Worm (Caenorhabditis elegans) whole organism, L1 larva: ENCODE data around the gene suds-3.

Experiments used
- C04F5.9 ChIP-seq: sonication (generic microtip); optimal IDR thresholded peaks from 2 replicates; lab custom pipeline; 2016; ENCODE audit warnings: missing genetic modification characterization, missing compliant biosample characterization
- C16A3.4 ChIP-seq: fragments of 150-350 bp; optimal IDR thresholded peaks from 2 replicates; lab custom pipeline; 2014; ENCODE audit warnings: missing biosample characterization, missing genetic modification characterization
- F16B12.6 ChIP-seq: fragments of 150-350 bp; optimal IDR thresholded peaks from 2 replicates; lab custom pipeline; 2014; ENCODE audit warnings: missing biosample characterization, missing genetic modification characterization
- aha-1 ChIP-seq: fragments of 150-350 bp; optimal IDR thresholded peaks from 2 replicates; lab custom pipeline; 2014; ENCODE audit warnings: missing biosample characterization, missing genetic modification characterization
- alr-1 ChIP-seq: fragments of 200-800 bp; sonication (Bioruptor generic); optimal IDR thresholded peaks from 2 replicates; lab custom pipeline; 2018; ENCODE audit warnings: borderline replicate concordance, mild to moderate bottlenecking, missing genetic modification characterization, missing compliant biosample characterization
- ama-1 ChIP-seq: fragments of 150-350 bp; optimal IDR thresholded peaks from 2 replicates; lab custom pipeline; 2014
- ceh-63 ChIP-seq: fragments of 200-800 bp; sonication (Bioruptor generic); optimal IDR thresholded peaks from 2 replicates; lab custom pipeline; 2018; ENCODE audit warnings: mild to moderate bottlenecking, missing genetic modification characterization, missing compliant biosample characterization
- ceh-8 ChIP-seq: fragments of 200-800 bp; sonication (Bioruptor generic); optimal IDR thresholded peaks from 2 replicates; lab custom pipeline; 2018; ENCODE audit warnings: mild to moderate bottlenecking, missing genetic modification characterization, moderate library complexity, missing compliant biosample characterization
- ceh-88 ChIP-seq: fragments of 200-800 bp; sonication (Bioruptor generic); IDR thresholded peaks from 2 replicates; pipeline ENCODE4 v1.3.6; 2022; ENCODE audit warnings: missing genetic modification characterization, missing compliant biosample characterization
- dpl-1 ChIP-seq, 3 experiments: fragments of 150-350 bp in 2 of 3; sonication (generic microtip) in 1 of 3; optimal IDR thresholded peaks; 2 replicates each; lab custom pipeline; 2014 to 2017; ENCODE audit warnings: missing biosample characterization in 3 of 3, missing genetic modification characterization in 3 of 3, missing genetic modification reagents in 3 of 3
- dsc-1 ChIP-seq: sonication (generic microtip); optimal IDR thresholded peaks from 2 replicates; lab custom pipeline; 2016; ENCODE audit warnings: mild to moderate bottlenecking, missing genetic modification characterization, missing compliant biosample characterization
- efl-1 ChIP-seq, 4 experiments: fragments of 150-350 bp; optimal IDR thresholded peaks in 3 of 4; peaks in 1 of 4; 1 replicate in 1 of 4; 2 replicates in 3 of 4; lab custom pipeline; 2014; ENCODE audit warnings: missing biosample characterization in 2 of 4, missing genetic modification characterization in 2 of 4, missing genetic modification reagents in 2 of 4
- egl-27 ChIP-seq, 2 experiments: fragments of 150-350 bp in 1 of 2; sonication (generic microtip); optimal IDR thresholded peaks; 3 replicates each; lab custom pipeline; 2017 to 2018; ENCODE audit warnings: missing biosample characterization in 2 of 2, missing genetic modification characterization in 2 of 2, missing genetic modification reagents in 2 of 2
- elt-2 ChIP-seq: sonication (generic microtip); optimal IDR thresholded peaks from 2 replicates; lab custom pipeline; 2016; ENCODE audit warnings: missing genetic modification characterization, mild to moderate bottlenecking, inconsistent platforms, missing compliant biosample characterization, missing genetic modification reagents
- elt-3 ChIP-seq, 6 experiments: fragments of 150-350 bp in 1 of 6; sonication (generic microtip); optimal IDR thresholded peaks; 2 replicates each; lab custom pipeline; 2017 to 2018; ENCODE audit warnings: missing biosample characterization in 6 of 6, missing genetic modification characterization in 6 of 6, inconsistent platforms in 1 of 6
- hlh-4 ChIP-seq: sonication (generic microtip); optimal IDR thresholded peaks from 2 replicates; lab custom pipeline; 2016; ENCODE audit warnings: mild to moderate bottlenecking, missing genetic modification characterization, missing compliant biosample characterization
- hpl-2 ChIP-seq: fragments of 150-350 bp; optimal IDR thresholded peaks from 2 replicates; lab custom pipeline; 2014; ENCODE audit warnings: missing biosample characterization, missing genetic modification reagents, missing genetic modification characterization
- isw-1 ChIP-seq: fragments of 200-800 bp; sonication (Bioruptor generic); IDR thresholded peaks from 2 replicates; pipeline ENCODE4 v1.3.6; 2022; ENCODE audit warnings: missing genetic modification characterization, missing compliant biosample characterization
- jun-1 ChIP-seq: fragments of 150-350 bp; optimal IDR thresholded peaks from 2 replicates; lab custom pipeline; 2014; ENCODE audit warnings: missing biosample characterization, missing genetic modification reagents, missing genetic modification characterization
- lin-13 ChIP-seq: fragments of 150-350 bp; optimal IDR thresholded peaks from 2 replicates; lab custom pipeline; 2014; ENCODE audit warnings: missing biosample characterization, missing genetic modification reagents, missing genetic modification characterization
- lin-14 ChIP-seq: fragments of 200-800 bp; sonication (Bioruptor generic); optimal IDR thresholded peaks from 2 replicates; lab custom pipeline; 2018; ENCODE audit warnings: mild to moderate bottlenecking, missing genetic modification characterization, moderate library complexity, missing compliant biosample characterization
- lin-15B ChIP-seq: fragments of 150-350 bp; sonication (generic microtip); optimal IDR thresholded peaks from 3 replicates; lab custom pipeline; 2014; ENCODE audit warnings: missing biosample characterization, missing genetic modification characterization
- lin-39 ChIP-seq: fragments of 150-350 bp; optimal IDR thresholded peaks from 2 replicates; lab custom pipeline; 2014; ENCODE audit warnings: missing biosample characterization, missing genetic modification reagents, missing genetic modification characterization
- lir-3 ChIP-seq: sonication (generic microtip); optimal IDR thresholded peaks from 2 replicates; lab custom pipeline; 2016; ENCODE audit warnings: mild to moderate bottlenecking, missing genetic modification characterization, moderate library complexity, missing compliant biosample characterization; ENCODE audit not compliant: poor library complexity
- nhr-12 ChIP-seq: sonication (generic microtip); optimal IDR thresholded peaks from 2 replicates; lab custom pipeline; 2017; ENCODE audit warnings: missing biosample characterization, missing genetic modification characterization
- nhr-19 ChIP-seq: fragments of 200-800 bp; sonication (Bioruptor generic); conservative IDR thresholded peaks from 2 replicates; pipeline ENCODE4 v1.3.6; 2022; ENCODE audit warnings: missing genetic modification characterization, missing compliant biosample characterization
- nhr-47 ChIP-seq: sonication (generic microtip); optimal IDR thresholded peaks from 2 replicates; lab custom pipeline; 2016; ENCODE audit warnings: mild to moderate bottlenecking, missing genetic modification characterization, moderate library complexity, missing compliant biosample characterization
- nhr-71 ChIP-seq: sonication (generic microtip); optimal IDR thresholded peaks from 2 replicates; lab custom pipeline; 2016; ENCODE audit warnings: mild to moderate bottlenecking, missing genetic modification characterization, moderate library complexity, missing compliant biosample characterization
- nhr-76 ChIP-seq: sonication (generic microtip); optimal IDR thresholded peaks from 2 replicates; lab custom pipeline; 2017; ENCODE audit warnings: missing biosample characterization, missing genetic modification characterization
- nhr-90 ChIP-seq: sonication (generic microtip); optimal IDR thresholded peaks from 2 replicates; lab custom pipeline; 2016; ENCODE audit warnings: mild to moderate bottlenecking, missing genetic modification characterization, missing compliant biosample characterization; ENCODE audit not compliant: poor library complexity
- pag-3 ChIP-seq: sonication (generic microtip); optimal IDR thresholded peaks from 2 replicates; lab custom pipeline; 2017; ENCODE audit warnings: missing genetic modification characterization, mild to moderate bottlenecking, missing compliant biosample characterization, antibody characterized with exemption, borderline replicate concordance; ENCODE audit not compliant: insufficient read depth
- pax-3 ChIP-seq: fragments of 200-800 bp; sonication (Bioruptor generic); optimal IDR thresholded peaks from 2 replicates; lab custom pipeline; 2018; ENCODE audit warnings: mild to moderate bottlenecking, missing genetic modification characterization, moderate library complexity, missing compliant biosample characterization
- pqm-1 ChIP-seq: sonication (generic microtip); optimal IDR thresholded peaks from 3 replicates; lab custom pipeline; 2017; ENCODE audit warnings: missing biosample characterization, missing genetic modification characterization
- rnt-1 ChIP-seq: sonication (generic microtip); optimal IDR thresholded peaks from 2 replicates; lab custom pipeline; 2016; ENCODE audit warnings: mild to moderate bottlenecking, missing genetic modification characterization, moderate library complexity, missing compliant biosample characterization
- skn-1 ChIP-seq: fragments of 150-350 bp; optimal IDR thresholded peaks from 2 replicates; lab custom pipeline; 2014; ENCODE audit warnings: missing biosample characterization, missing genetic modification characterization
- snu-23 ChIP-seq: sonication (generic microtip); optimal IDR thresholded peaks from 2 replicates; lab custom pipeline; 2016; ENCODE audit warnings: missing genetic modification characterization, missing compliant biosample characterization
- sox-4 ChIP-seq: sonication (generic microtip); optimal IDR thresholded peaks from 2 replicates; lab custom pipeline; 2016; ENCODE audit warnings: missing genetic modification characterization, missing compliant biosample characterization
- tbx-2 ChIP-seq: sonication (generic microtip); optimal IDR thresholded peaks from 2 replicates; lab custom pipeline; 2016; ENCODE audit warnings: missing genetic modification characterization, missing compliant biosample characterization
- unc-130 ChIP-seq: fragments of 150-350 bp; optimal IDR thresholded peaks from 2 replicates; lab custom pipeline; 2017; ENCODE audit warnings: missing biosample characterization, missing genetic modification characterization, inconsistent platforms
- unc-30 ChIP-seq: sonication (generic microtip); optimal IDR thresholded peaks from 2 replicates; lab custom pipeline; 2017; ENCODE audit warnings: missing biosample characterization, missing genetic modification characterization
- unc-98 ChIP-seq: fragments of 200-800 bp; sonication (Bioruptor generic); IDR thresholded peaks from 2 replicates; pipeline ENCODE4 v1.3.6; 2022; ENCODE audit warnings: missing genetic modification characterization, missing compliant biosample characterization
- vab-15 ChIP-seq: sonication (generic microtip); optimal IDR thresholded peaks from 2 replicates; lab custom pipeline; 2017; ENCODE audit warnings: missing genotype, mild to moderate bottlenecking, missing genetic modification characterization, missing compliant biosample characterization
- ztf-11 ChIP-seq, 2 experiments: sonication (generic microtip); optimal IDR thresholded peaks; 2 replicates each; lab custom pipeline; 2016 to 2017; ENCODE audit warnings: missing genetic modification characterization in 2 of 2, missing biosample characterization in 1 of 2, missing compliant biosample characterization in 1 of 2
- ztf-4 ChIP-seq: fragments of 150-350 bp; optimal IDR thresholded peaks from 2 replicates; lab custom pipeline; 2014; ENCODE audit warnings: missing biosample characterization, missing genetic modification characterization

The suds-3 gene

DNA sequence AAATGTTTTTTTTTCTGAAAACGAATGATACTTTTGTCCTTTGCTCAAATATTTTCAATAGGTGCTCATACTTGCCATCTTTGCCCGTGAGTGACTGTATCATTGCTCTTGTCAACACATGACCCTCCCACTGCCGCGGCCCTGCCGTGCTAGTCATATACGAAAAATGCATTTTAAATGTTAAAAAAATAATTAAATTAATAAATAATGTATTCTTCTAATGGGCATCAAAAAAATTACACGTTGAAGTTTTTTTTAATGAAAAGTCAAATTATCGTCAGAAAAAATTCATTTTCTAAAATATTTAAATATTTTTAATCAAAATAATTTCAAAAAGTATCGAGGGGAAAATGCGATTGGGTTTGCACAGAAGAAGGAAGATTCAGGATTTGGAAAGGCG is 8.3 kb upstream of the suds-3 start, which contains the start of gene C50H2.7:
TSS of gene C50H2.7 (plus strand) at position 301 of the 400 bp plus-strand sequence.
- no peak for TF ChIP-seq elt-3 (tag; optimal IDR thresholded peaks at IDR 0.05; lab: Kevin White, UChicago)
- no peak for TF ChIP-seq efl-1 (optimal IDR thresholded peaks at IDR 0.05; lab: Kevin White, UChicago)
- no peak for TF ChIP-seq efl-1 (GFP tag; optimal IDR thresholded peaks at IDR 0.05 in 1 of 2; lab: Kevin White, UChicago)
- no peak for TF ChIP-seq lir-3 (tag; lab: Kevin White, UChicago)
- no peak for TF ChIP-seq tbx-2 (tag; lab: Kevin White, UChicago)

DNA sequence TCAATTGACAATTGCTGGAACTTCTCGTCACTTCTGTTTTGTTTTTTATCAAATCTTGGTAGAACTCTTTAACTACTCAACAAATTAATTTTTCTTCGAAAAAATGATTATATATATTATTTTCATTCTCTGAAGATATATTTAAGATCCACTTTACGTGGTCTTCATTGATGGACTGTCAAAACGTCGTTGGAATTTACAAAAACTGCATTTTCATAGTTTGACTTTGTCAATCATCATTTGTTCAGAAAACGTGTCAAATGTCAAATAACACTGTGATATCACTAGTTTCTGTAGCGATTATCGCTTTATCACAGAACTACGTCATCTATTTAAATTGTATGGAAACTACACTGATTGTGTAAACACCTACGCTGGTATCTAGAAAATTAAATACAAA is 6.4 kb upstream of the suds-3 start:
- TF ChIP-seq nhr-47 (tag; lab: Kevin White, UChicago), result no peak
- peak; percentile 52 for TF ChIP-seq elt-2
- no peak for TF ChIP-seq jun-1
- TF ChIP-seq egl-27 (tag; optimal IDR thresholded peaks at IDR 0.05; lab: Kevin White, UChicago), result no peak
- peak; percentile 1 for TF ChIP-seq pqm-1 (tag; lab: Kevin White, UChicago)
- no peak for TF ChIP-seq F16B12.6 (tag; lab: Kevin White, UChicago)

DNA sequence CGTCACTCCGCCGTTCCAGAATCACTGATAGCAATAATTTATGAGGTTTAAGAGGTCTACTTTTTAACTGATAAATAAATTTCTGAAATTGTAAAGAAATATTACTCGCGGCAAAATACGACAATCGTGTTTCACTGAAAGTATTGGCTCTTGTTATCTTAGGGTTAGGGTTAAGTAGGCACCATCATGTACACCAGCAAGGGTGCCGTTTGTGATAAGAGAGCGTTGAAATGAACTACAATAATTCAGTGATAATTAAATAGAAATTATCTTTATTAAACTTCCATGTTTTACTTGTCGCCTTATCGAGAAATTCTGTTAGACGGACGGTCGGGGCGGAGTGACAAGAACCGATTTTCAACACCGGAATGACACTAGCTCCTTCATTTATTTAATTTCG is 5.2 kb upstream of the suds-3 start:
- TF ChIP-seq pqm-1 (tag; lab: Kevin White, UChicago), result peak; percentile 39
- TF ChIP-seq ceh-63 (GFP tag; lab: Kevin White, UChicago), result no peak
- no peak for TF ChIP-seq ztf-4
- TF ChIP-seq unc-130, result no peak
- TF ChIP-seq ztf-11 (tag; optimal IDR thresholded peaks at IDR 0.05; lab: Kevin White, UChicago), result no peak
- TF ChIP-seq efl-1 (optimal IDR thresholded peaks at IDR 0.05; lab: Kevin White, UChicago), result no peak
- TF ChIP-seq efl-1 (GFP tag; optimal IDR thresholded peaks at IDR 0.05 in 1 of 2; lab: Kevin White, UChicago), result peak in 1 of 2 experiments; percentile 27
- TF ChIP-seq unc-30 (tag; lab: Kevin White, UChicago), result no peak
- TF ChIP-seq C16A3.4 (tag; lab: Kevin White, UChicago), result no peak
- TF ChIP-seq C04F5.9 (tag; lab: Kevin White, UChicago), result no peak
- no peak for TF ChIP-seq lin-15B (tag; lab: Kevin White, UChicago)
- TF ChIP-seq rnt-1, result no peak
- no peak for TF ChIP-seq lin-14 (GFP tag; lab: Kevin White, UChicago)
- TF ChIP-seq snu-23 (GFP tag; lab: Kevin White, UChicago), result no peak
- no peak for TF ChIP-seq pag-3 (tag; lab: Kevin White, UChicago)
- no peak for TF ChIP-seq ceh-88 (GFP tag; lab: Robert Waterston, UW)
- no peak for TF ChIP-seq hpl-2 (GFP tag; lab: Kevin White, UChicago)
- no peak for TF ChIP-seq ceh-8 (GFP tag; lab: Kevin White, UChicago)
- no peak for TF ChIP-seq nhr-12 (tag; lab: Kevin White, UChicago)
- no peak for TF ChIP-seq sox-4 (tag; lab: Kevin White, UChicago)
- TF ChIP-seq elt-2, result peak; percentile 96
- peak; percentile 19 for TF ChIP-seq nhr-90
- peak; percentile 43 for TF ChIP-seq jun-1
- no peak for TF ChIP-seq skn-1 (tag; lab: Kevin White, UChicago)
- TF ChIP-seq isw-1, result no peak
- no peak for TF ChIP-seq alr-1 (tag; lab: Kevin White, UChicago)
- TF ChIP-seq dsc-1 (tag; lab: Kevin White, UChicago), result no peak
- no peak for TF ChIP-seq hlh-4 (tag; lab: Kevin White, UChicago)
- TF ChIP-seq aha-1 (tag; lab: Kevin White, UChicago), result no peak
- no peak for TF ChIP-seq nhr-19 (GFP tag; lab: Robert Waterston, UW)
- TF ChIP-seq lin-39, result no peak
- TF ChIP-seq pax-3, result no peak
- TF ChIP-seq dpl-1 (GFP tag; optimal IDR thresholded peaks at IDR 0.05; lab: Kevin White, UChicago), result no peak
- TF ChIP-seq nhr-76, result no peak
- peak; percentile 2 for TF ChIP-seq nhr-71 (tag; lab: Kevin White, UChicago)
- TF ChIP-seq unc-98 (GFP tag; lab: Robert Waterston, UW), result no peak
- TF ChIP-seq F16B12.6 (tag; lab: Kevin White, UChicago), result no peak
- TF ChIP-seq lin-13 (GFP tag; lab: Kevin White, UChicago), result no peak
- no peak for TF ChIP-seq ama-1 (lab: Kevin White, UChicago)
- no peak for TF ChIP-seq vab-15 (tag; lab: Kevin White, UChicago)
- TF ChIP-seq, all 84 proteins: peak for 6
